Worm (Caenorhabditis elegans) whole organism, late embryonic: ENCODE data around the gene sulp-7.
A peak's percentile ranks its signal among the peaks of the same experiment; 100 is the strongest.

Experiments
- C08G9.2 ChIP-seq: sonication (generic microtip); optimal IDR thresholded peaks from 2 replicates; lab custom pipeline; 2016; ENCODE audit warnings: mild to moderate bottlenecking, missing genetic modification characterization, moderate library complexity, missing compliant biosample characterization
- F13H6.1 ChIP-seq: sonication (generic microtip); optimal IDR thresholded peaks from 2 replicates; lab custom pipeline; 2016; ENCODE audit warnings: missing genetic modification characterization, missing compliant biosample characterization
- Y22D7AL.16 ChIP-seq: sonication (generic microtip); optimal IDR thresholded peaks from 2 replicates; lab custom pipeline; 2016; ENCODE audit warnings: missing genetic modification characterization, missing compliant biosample characterization
- ama-1 ChIP-seq: fragments of 150-350 bp; optimal IDR thresholded peaks from 2 replicates; lab custom pipeline; 2014
- ceh-18 ChIP-seq: sonication (generic microtip); optimal IDR thresholded peaks from 2 replicates; lab custom pipeline; 2016; ENCODE audit warnings: missing genetic modification characterization, missing compliant biosample characterization
- ceh-2 ChIP-seq: sonication (generic microtip); optimal IDR thresholded peaks from 2 replicates; lab custom pipeline; 2016; ENCODE audit warnings: missing genotype, missing genetic modification characterization, missing compliant biosample characterization
- ceh-31 ChIP-seq: sonication (generic microtip); optimal IDR thresholded peaks from 2 replicates; lab custom pipeline; 2016; ENCODE audit warnings: missing genetic modification characterization, missing compliant biosample characterization
- ceh-34 ChIP-seq: sonication (generic microtip); optimal IDR thresholded peaks from 2 replicates; lab custom pipeline; 2016; ENCODE audit warnings: mild to moderate bottlenecking, missing genetic modification characterization, missing compliant biosample characterization
- ceh-48 ChIP-seq: sonication (generic microtip); optimal IDR thresholded peaks from 2 replicates; lab custom pipeline; 2016; ENCODE audit warnings: missing genetic modification characterization, inconsistent platforms, missing compliant biosample characterization
- dmd-4 ChIP-seq: sonication (generic microtip); optimal IDR thresholded peaks from 2 replicates; lab custom pipeline; 2016; ENCODE audit warnings: borderline replicate concordance, missing genetic modification characterization, missing compliant biosample characterization
- elt-2 ChIP-seq: sonication (generic microtip); optimal IDR thresholded peaks from 2 replicates; lab custom pipeline; 2016; ENCODE audit warnings: missing genetic modification reagents, missing genetic modification characterization, missing compliant biosample characterization
- fax-1 ChIP-seq: sonication (generic microtip); optimal IDR thresholded peaks from 2 replicates; lab custom pipeline; 2016; ENCODE audit warnings: missing genotype, missing genetic modification characterization, missing compliant biosample characterization
- hlh-15 ChIP-seq: sonication (generic microtip); optimal IDR thresholded peaks from 2 replicates; lab custom pipeline; 2016; ENCODE audit warnings: missing genetic modification characterization, missing compliant biosample characterization
- hlh-30 ChIP-seq: sonication (generic microtip); optimal IDR thresholded peaks from 2 replicates; lab custom pipeline; 2017; ENCODE audit warnings: antibody characterized with exemption, missing genetic modification characterization, missing compliant biosample characterization; ENCODE audit not compliant: insufficient read depth
- hlh-6 ChIP-seq: sonication (generic microtip); optimal IDR thresholded peaks from 2 replicates; lab custom pipeline; 2016; ENCODE audit warnings: missing genotype, missing genetic modification characterization, missing compliant biosample characterization
- nfya-1 ChIP-seq: sonication (generic microtip); optimal IDR thresholded peaks from 2 replicates; lab custom pipeline; 2017; ENCODE audit warnings: missing genetic modification characterization, mild to moderate bottlenecking, missing compliant biosample characterization, antibody characterized with exemption, moderate library complexity
- nhr-232 ChIP-seq: sonication (generic microtip); optimal IDR thresholded peaks from 2 replicates; lab custom pipeline; 2016; ENCODE audit warnings: missing genetic modification characterization, missing compliant biosample characterization
- pat-9 ChIP-seq: fragments of 200-800 bp; sonication (Bioruptor generic); optimal IDR thresholded peaks from 2 replicates; lab custom pipeline; 2018; ENCODE audit warnings: mild to moderate bottlenecking, missing genetic modification characterization, moderate library complexity, missing compliant biosample characterization
- pax-1 ChIP-seq: fragments of 150-350 bp; optimal IDR thresholded peaks from 2 replicates; lab custom pipeline; 2014; ENCODE audit warnings: missing biosample characterization, missing genetic modification characterization
- pha-2 ChIP-seq: sonication (generic microtip); optimal IDR thresholded peaks from 2 replicates; lab custom pipeline; 2017; ENCODE audit warnings: mild to moderate bottlenecking, missing genetic modification characterization, missing compliant biosample characterization
- ref-2 ChIP-seq: sonication (generic microtip); optimal IDR thresholded peaks from 2 replicates; lab custom pipeline; 2016; ENCODE audit warnings: missing genetic modification characterization, missing compliant biosample characterization
- rnt-1 ChIP-seq: sonication (generic microtip); optimal IDR thresholded peaks from 2 replicates; lab custom pipeline; 2016; ENCODE audit warnings: missing genetic modification characterization, missing compliant biosample characterization
- tbx-2 ChIP-seq: sonication (generic microtip); optimal IDR thresholded peaks from 2 replicates; lab custom pipeline; 2016; ENCODE audit warnings: missing genetic modification characterization, missing compliant biosample characterization
- ttx-3 ChIP-seq: sonication (generic microtip); optimal IDR thresholded peaks from 2 replicates; lab custom pipeline; 2016; ENCODE audit warnings: missing genetic modification reagents, missing genetic modification characterization, missing compliant biosample characterization
- unc-3 ChIP-seq, 2 experiments: fragments of 200-800 bp in 1 of 2; sonication (Bioruptor generic) in 1 of 2; sonication (generic microtip) in 1 of 2; conservative IDR thresholded peaks in 1 of 2; optimal IDR thresholded peaks in 1 of 2; 2 replicates each; pipeline versions ENCODE4 v1.3.6 to Lab custom; 2016 to 2022; ENCODE audit warnings: missing compliant biosample characterization in 2 of 2, missing genetic modification characterization in 2 of 2, missing genetic modification reagents in 1 of 2
- unc-42 ChIP-seq: sonication (generic microtip); optimal IDR thresholded peaks from 2 replicates; lab custom pipeline; 2016; ENCODE audit warnings: missing genotype, missing genetic modification characterization, missing compliant biosample characterization
- unc-55 ChIP-seq: sonication (generic microtip); optimal IDR thresholded peaks from 2 replicates; lab custom pipeline; 2017; ENCODE audit warnings: missing biosample characterization, missing genetic modification reagents, missing genetic modification characterization

The sulp-7 gene

DNA sequence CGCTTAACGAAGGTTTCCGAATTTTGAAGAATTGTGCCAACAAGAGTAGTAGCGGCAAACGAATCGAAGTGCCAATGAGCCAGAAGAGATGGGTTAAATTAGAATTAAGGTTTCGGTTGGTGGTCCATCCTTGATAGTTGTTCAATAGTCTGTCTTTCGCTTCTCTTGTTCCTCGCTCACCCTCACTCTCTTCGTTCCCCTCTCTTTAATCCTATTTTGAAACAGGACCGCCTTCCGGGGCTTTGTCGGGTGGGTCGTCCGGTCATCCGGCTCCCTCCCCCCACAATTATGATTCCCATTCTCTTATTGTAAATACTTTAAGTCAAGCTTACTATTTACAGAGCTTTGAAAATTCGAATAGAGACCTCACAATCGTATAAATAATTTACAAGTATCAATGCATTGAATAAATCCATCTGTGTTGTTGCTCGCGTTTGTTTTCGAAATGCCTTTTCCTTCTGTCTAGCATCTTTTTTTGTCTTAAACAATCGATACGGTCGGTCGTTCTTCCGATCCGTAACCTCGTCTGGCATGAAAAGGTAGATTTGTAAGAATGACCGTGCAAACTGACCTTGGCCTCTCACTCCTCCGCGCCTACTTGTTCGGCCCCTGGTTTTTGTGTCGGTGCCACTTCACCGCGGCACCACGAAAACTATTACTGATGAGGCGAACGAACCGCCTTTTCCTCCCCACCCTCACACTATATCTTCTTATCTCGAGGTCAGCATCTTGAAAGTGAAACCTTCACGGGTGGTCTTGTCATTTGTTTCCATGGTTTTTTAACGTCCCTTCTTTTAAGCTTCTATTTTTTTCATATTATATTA, 47.1 kb upstream of the sulp-7 start:
- TF ChIP-seq ref-2 (tag; lab: Kevin White, UChicago) = no peak
- TF ChIP-seq pax-1 (tag; lab: Kevin White, UChicago) = no peak
- TF ChIP-seq hlh-15 (tag; lab: Kevin White, UChicago) = no peak
- peak; percentile 88 for TF ChIP-seq unc-42 (tag; lab: Kevin White, UChicago)
- TF ChIP-seq nfya-1 (tag; lab: Kevin White, UChicago) = no peak
- no peak for TF ChIP-seq C08G9.2 (tag; lab: Kevin White, UChicago)
- TF ChIP-seq fax-1 (tag; lab: Kevin White, UChicago) = no peak

DNA sequence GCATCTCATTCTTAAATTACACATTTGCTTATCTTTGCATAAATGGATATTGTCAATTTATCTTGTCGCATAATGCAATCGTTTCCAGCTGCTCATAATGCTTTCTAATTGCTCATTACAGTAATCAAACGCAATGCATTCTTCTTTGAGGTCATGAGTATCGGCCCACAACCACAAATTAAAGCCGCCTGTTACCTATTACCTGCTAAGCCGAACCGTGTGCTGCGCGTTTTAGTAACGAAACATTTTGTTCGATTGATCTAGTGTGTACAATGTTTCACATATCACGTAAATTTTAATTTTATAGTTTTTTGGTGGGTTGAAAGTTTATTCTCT, 46.6 kb upstream of the sulp-7 start:
- TF ChIP-seq ceh-31 (tag; lab: Kevin White, UChicago) (peak; percentile 6), rnt-1 (tag; lab: Kevin White, UChicago) (no peak)
- TF ChIP-seq, all 69 proteins: peak for 1

DNA sequence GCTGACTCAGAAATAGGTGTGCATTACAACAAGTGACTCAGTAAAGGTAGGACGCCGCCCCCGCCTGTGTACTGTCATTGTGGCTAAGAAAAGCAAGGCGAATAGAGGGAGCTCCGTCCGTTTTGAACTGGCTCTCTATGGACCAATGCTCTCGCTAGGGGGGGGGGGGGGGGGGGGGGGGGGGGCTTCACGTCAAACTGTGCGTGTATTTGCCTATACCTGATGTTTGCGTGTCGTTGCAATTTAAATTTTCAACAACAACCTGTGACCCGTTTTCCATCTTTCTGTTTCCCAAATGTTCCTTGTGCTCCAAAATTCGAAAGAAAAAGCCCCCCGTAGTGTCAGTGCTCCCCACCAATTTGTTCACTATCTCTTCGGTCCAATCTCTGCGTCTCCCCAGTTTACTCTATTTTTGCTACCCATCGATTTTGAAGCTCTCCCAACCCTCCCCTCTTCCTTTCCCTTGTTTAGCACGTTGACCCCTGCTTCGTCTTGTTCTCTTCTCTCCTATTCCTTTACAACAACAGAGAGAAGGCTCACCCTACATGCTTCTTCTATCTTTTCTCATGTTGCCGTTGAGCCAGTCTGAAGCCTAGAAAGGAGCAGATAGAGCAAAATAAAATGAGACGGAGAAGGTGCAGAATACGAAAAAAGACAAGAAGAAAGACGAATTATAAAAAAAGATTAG, 45.9 kb upstream of the sulp-7 start:
- TF ChIP-seq hlh-30 (no peak), ceh-31 (tag; lab: Kevin White, UChicago) (peak; percentile 58), nfya-1 (tag; lab: Kevin White, UChicago) (peak; percentile 41), unc-42 (tag; lab: Kevin White, UChicago) (peak; percentile 46), dmd-4 (peak; percentile 4), F13H6.1 (tag; lab: Kevin White, UChicago) (no peak), ama-1 (lab: Kevin White, UChicago) (peak; percentile 28), ceh-48 (tag; lab: Kevin White, UChicago) (peak; percentile 73), hlh-6 (peak; percentile 44), tbx-2 (tag; lab: Kevin White, UChicago) (peak; percentile 12), unc-3 (GFP tag; conservative IDR thresholded peaks at IDR 0.05; lab: Robert Waterston, UW) (no peak), unc-3 (tag; optimal IDR thresholded peaks at IDR 0.05; lab: Kevin White, UChicago) (no peak), unc-55 (GFP tag; lab: Kevin White, UChicago) (peak; percentile 52), ref-2 (tag; lab: Kevin White, UChicago) (peak; percentile 13), nhr-232 (tag; lab: Kevin White, UChicago) (no peak), pha-2 (tag; lab: Kevin White, UChicago) (no peak), ceh-2 (tag; lab: Kevin White, UChicago) (no peak), ceh-18 (tag; lab: Kevin White, UChicago) (peak; percentile 13)

DNA sequence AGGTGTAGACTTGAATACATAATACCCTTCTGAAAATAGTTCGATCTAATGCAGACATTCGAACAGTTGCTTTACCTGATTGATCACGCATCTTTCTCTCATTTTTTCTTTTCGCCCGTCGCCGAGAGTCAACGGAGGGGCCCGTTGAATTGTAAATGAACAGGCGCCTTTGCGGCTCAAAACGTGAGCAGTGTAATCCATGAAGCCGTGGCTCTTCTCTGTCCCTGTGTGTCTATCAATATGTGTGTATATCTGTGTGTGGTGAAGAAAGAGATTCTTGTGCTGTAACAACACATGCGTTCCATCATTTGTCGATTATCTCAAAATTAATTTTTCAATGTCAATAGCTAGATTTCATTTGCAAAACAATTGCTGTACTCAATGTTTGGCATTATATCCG, 44.9 kb upstream of the sulp-7 start:
- TF ChIP-seq nfya-1 (tag; lab: Kevin White, UChicago) (peak; percentile 16), ceh-18 (tag; lab: Kevin White, UChicago) (peak; percentile 57), ttx-3 (tag; lab: Kevin White, UChicago) (no peak), ceh-2 (tag; lab: Kevin White, UChicago) (no peak), pat-9 (tag; lab: Kevin White, UChicago) (peak; percentile 70), rnt-1 (tag; lab: Kevin White, UChicago) (peak; percentile 84), ceh-34 (tag; lab: Kevin White, UChicago) (no peak), unc-55 (GFP tag; lab: Kevin White, UChicago) (peak; percentile 70)

DNA sequence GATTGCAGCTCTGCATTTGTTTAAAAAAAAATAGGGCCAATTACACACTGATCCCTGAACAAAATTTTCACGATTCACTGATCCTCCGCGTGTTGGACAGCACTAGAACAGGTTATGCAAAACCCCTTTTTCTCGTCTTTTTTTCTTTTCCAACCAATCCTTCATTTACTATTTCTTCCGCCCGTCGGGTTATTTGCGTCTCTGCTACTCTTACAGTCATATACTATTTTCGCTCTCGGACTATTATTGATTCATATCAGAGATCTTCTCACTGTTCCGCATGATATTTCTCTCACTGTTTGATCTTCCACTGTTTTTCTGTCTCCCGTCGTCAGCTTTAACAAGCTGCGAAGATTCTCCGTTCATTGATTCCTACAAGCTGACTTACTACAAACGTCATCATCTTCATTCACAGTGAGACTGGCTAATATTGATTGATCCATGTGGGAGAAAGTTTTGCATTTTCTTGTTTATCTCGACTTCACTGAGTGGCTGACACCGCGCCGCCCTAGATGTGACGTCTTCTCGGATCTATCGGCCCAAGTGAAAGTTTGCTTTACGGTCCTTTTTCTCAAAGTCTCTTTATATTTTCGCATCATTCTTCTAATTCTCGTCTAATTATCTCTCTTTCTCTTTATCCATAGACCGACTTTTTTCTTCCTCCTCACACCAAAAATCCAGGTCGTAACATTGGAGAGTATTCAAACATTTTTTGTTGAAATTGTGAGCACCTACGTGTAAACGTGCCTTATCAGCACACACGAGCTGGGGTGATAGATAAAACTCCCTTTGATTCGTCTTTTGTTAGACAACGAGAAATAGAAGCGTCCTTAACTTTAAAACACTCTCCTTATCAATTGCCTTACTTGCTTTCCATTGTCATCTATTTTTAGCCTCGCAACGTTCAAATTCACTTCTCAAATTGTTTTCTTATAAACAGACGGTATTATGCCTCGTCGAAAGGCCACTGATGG, 44.1 kb upstream of the sulp-7 start:
- TF ChIP-seq ref-2 (tag; lab: Kevin White, UChicago) (peak; percentile 50), Y22D7AL.16 (tag; lab: Kevin White, UChicago) (no peak), elt-2 (tag; lab: Kevin White, UChicago) (peak; percentile 78), nfya-1 (tag; lab: Kevin White, UChicago) (peak; percentile 10)
- TF ChIP-seq, all 69 proteins: peak for 3
